Fruit fly (Drosophila melanogaster): ENCODE data around the gene CG13309.

DNA sequence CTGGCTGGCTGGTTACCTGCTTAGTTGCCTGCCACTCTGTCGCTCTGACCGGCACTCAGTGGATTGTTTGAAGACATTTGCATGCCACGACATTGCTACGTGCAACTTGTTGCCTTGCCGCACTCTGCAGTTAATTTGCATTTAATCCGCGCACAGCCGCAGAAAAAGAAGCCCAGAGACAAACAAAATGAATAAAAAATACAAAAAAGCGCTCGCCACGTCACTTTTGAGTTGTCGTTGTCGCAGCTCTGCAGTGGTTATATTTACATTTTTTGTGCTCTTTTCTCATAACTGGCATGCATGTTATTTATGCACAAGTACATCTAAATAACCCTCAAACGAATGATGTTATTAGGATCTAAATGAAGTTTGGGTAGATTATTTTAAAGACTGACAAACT is 26.9 kb upstream of the CG13309 start:
- TF ChIP-seq sage (GFP tag; optimal IDR thresholded peaks at IDR 0.05): no peak
- TF ChIP-seq dmrt93B (GFP tag; optimal IDR thresholded peaks at IDR 0.05): no peak
- TF ChIP-seq usp (GFP tag; optimal IDR thresholded peaks at IDR 0.05): no peak
- no peak for TF ChIP-seq psq (GFP tag; optimal IDR thresholded peaks at IDR 0.05)
- TF ChIP-seq pan (optimal IDR thresholded peaks at IDR 0.05): no peak
- no peak for TF ChIP-seq h (GFP tag; optimal IDR thresholded peaks at IDR 0.05)
- no peak for TF ChIP-seq Abd-B (GFP tag; optimal IDR thresholded peaks at IDR 0.05)
- TF ChIP-seq Dfd (GFP tag; optimal IDR thresholded peaks at IDR 0.05): no peak
- no peak for TF ChIP-seq ey (GFP tag; optimal IDR thresholded peaks at IDR 0.05)
- no peak for TF ChIP-seq CG9705 (GFP tag; optimal IDR thresholded peaks at IDR 0.05)
- TF ChIP-seq fru (GFP tag; optimal IDR thresholded peaks at IDR 0.05): no peak
- TF ChIP-seq lola (GFP tag; optimal IDR thresholded peaks at IDR 0.05): no peak
- no peak for TF ChIP-seq br (GFP tag; optimal IDR thresholded peaks at IDR 0.05)
- TF ChIP-seq CG32264 (GFP tag; optimal IDR thresholded peaks at IDR 0.05): no peak
